Fruit fly (Drosophila melanogaster) whole organism, embryonic: ENCODE data around the gene CG5021.

Experiments
- Ada2b ChIP-seq: fragments of 200-800 bp; sonication (Bioruptor generic); IDR thresholded peaks from 2 replicates; pipeline ENCODE4 v1.3.6; 2022; ENCODE audit warnings: missing biosample characterization, missing genetic modification characterization
- C15 ChIP-seq: fragments of 200-800 bp; sonication (Bioruptor generic); IDR thresholded peaks from 3 replicates; pipeline ENCODE4 v1.3.6; 2022; ENCODE audit warnings: missing biosample characterization, missing genetic modification characterization
- CG10274 ChIP-seq: fragments of 200-800 bp; sonication (Bioruptor generic); optimal IDR thresholded peaks from 3 replicates; lab custom pipeline; 2017; ENCODE audit warnings: missing biosample characterization, mild to moderate bottlenecking, missing genetic modification characterization
- CG10979 ChIP-seq: fragments of 200-800 bp; sonication (Bioruptor generic); optimal IDR thresholded peaks from 2 replicates; lab custom pipeline; 2018; ENCODE audit warnings: missing biosample characterization, mild to moderate bottlenecking, missing genetic modification characterization, moderate library complexity
- CG14050 ChIP-seq: fragments of 200-800 bp; sonication (Bioruptor generic); IDR thresholded peaks from 3 replicates; pipeline ENCODE4 v1.3.6; 2022; ENCODE audit warnings: missing biosample characterization, missing genetic modification characterization
- CG15011 ChIP-seq: fragments of 200-800 bp; sonication (Bioruptor generic); optimal IDR thresholded peaks from 3 replicates; lab custom pipeline; 2018; ENCODE audit warnings: missing biosample characterization, mild to moderate bottlenecking, missing genetic modification characterization
- CG15696 ChIP-seq: fragments of 200-800 bp; sonication (Bioruptor generic); optimal IDR thresholded peaks from 2 replicates; lab custom pipeline; 2019; ENCODE audit warnings: missing biosample characterization, mild to moderate bottlenecking, missing genetic modification characterization, moderate library complexity
- CG16815 ChIP-seq: fragments of 200-800 bp; sonication (Bioruptor generic); optimal IDR thresholded peaks from 3 replicates; lab custom pipeline; 2017; ENCODE audit warnings: missing biosample characterization, mild to moderate bottlenecking, missing genetic modification characterization
- CG18262 ChIP-seq: fragments of 200-800 bp; optimal IDR thresholded peaks from 3 replicates; lab custom pipeline; 2019; ENCODE audit warnings: missing biosample characterization, mild to moderate bottlenecking, missing genetic modification characterization, moderate library complexity
- CG18764 ChIP-seq: fragments of 200-800 bp; sonication (Bioruptor generic); optimal IDR thresholded peaks from 3 replicates; lab custom pipeline; 2016; ENCODE audit warnings: missing biosample characterization, missing genetic modification characterization
- CG2120 ChIP-seq: fragments of 200-800 bp; sonication (Bioruptor generic); optimal IDR thresholded peaks from 3 replicates; lab custom pipeline; 2016; ENCODE audit warnings: missing biosample characterization, missing genetic modification characterization
- CG30431 ChIP-seq: fragments of 200-800 bp; sonication (Bioruptor generic); optimal IDR thresholded peaks from 2 replicates; lab custom pipeline; 2017; ENCODE audit warnings: missing biosample characterization, missing genetic modification characterization
- CG33213 ChIP-seq: fragments of 200-800 bp; sonication (Bioruptor generic); optimal IDR thresholded peaks from 3 replicates; lab custom pipeline; 2016; ENCODE audit warnings: missing biosample characterization, missing genetic modification characterization
- CG33557 ChIP-seq: fragments of 200-800 bp; sonication (Bioruptor generic); optimal IDR thresholded peaks from 2 replicates; lab custom pipeline; 2019; ENCODE audit warnings: missing biosample characterization, mild to moderate bottlenecking, missing genetic modification characterization, moderate library complexity
- CG3726 ChIP-seq: fragments of 200-800 bp; sonication (Bioruptor generic); IDR thresholded peaks from 3 replicates; pipeline ENCODE4, ENCODE4 v1.3.6; 2022; ENCODE audit warnings: missing biosample characterization, missing genetic modification characterization
- CG6654 ChIP-seq: fragments of 200-800 bp; sonication (Bioruptor generic); optimal IDR thresholded peaks from 2 replicates; lab custom pipeline; 2017; ENCODE audit warnings: missing biosample characterization, mild to moderate bottlenecking, missing genetic modification characterization
- Camta ChIP-seq: fragments of 200-800 bp; sonication (Bioruptor generic); optimal IDR thresholded peaks from 2 replicates; lab custom pipeline; 2016; ENCODE audit warnings: missing biosample characterization, missing genetic modification characterization
- D ChIP-seq, 2 experiments: fragments of 200-800 bp in 1 of 2; fragments of >200 bp in 1 of 2; sonication (Bioruptor generic) in 1 of 2; optimal IDR thresholded peaks; 2 replicates in 1 of 2; 3 replicates in 1 of 2; lab custom pipeline; 2017; ENCODE audit warnings: mild to moderate bottlenecking in 1 of 2, missing biosample characterization in 1 of 2, missing genetic modification characterization in 1 of 2, missing genetic modification reagents in 1 of 2
- Doc3 ChIP-seq: fragments of 200-800 bp; sonication (Bioruptor generic); IDR thresholded peaks from 3 replicates; pipeline ENCODE4 v1.3.6; 2022; ENCODE audit warnings: missing biosample characterization, missing genetic modification characterization; ENCODE audit not compliant: partially characterized antibody
- Drgx ChIP-seq: fragments of 200-800 bp; sonication (Bioruptor generic); IDR thresholded peaks from 2 replicates; pipeline ENCODE4 v1.3.6; 2022; ENCODE audit warnings: missing biosample characterization, missing genetic modification characterization
- E2f1 ChIP-seq: fragments of 200-800 bp; sonication (Bioruptor generic); IDR thresholded peaks from 2 replicates; pipeline ENCODE4 v1.3.6; 2022; ENCODE audit warnings: missing biosample characterization, missing genetic modification characterization
- HHEX ChIP-seq: fragments of 200-800 bp; sonication (Bioruptor generic); optimal IDR thresholded peaks from 3 replicates; lab custom pipeline; 2017; ENCODE audit warnings: missing biosample characterization, mild to moderate bottlenecking, missing genetic modification characterization, missing genetic modification reagents
- Hand ChIP-seq: fragments of 200-800 bp; sonication (Bioruptor generic); optimal IDR thresholded peaks from 2 replicates; lab custom pipeline; 2017; ENCODE audit warnings: mild to moderate bottlenecking, missing biosample characterization, missing genetic modification reagents, missing genetic modification characterization
- Jarid2 ChIP-seq: fragments of 200-800 bp; sonication (Bioruptor generic); optimal IDR thresholded peaks from 3 replicates; lab custom pipeline; 2017; ENCODE audit warnings: mild to moderate bottlenecking, missing biosample characterization, missing genetic modification reagents, missing genetic modification characterization
- Myb ChIP-seq: fragments of 200-800 bp; sonication (Bioruptor generic); optimal IDR thresholded peaks from 2 replicates; lab custom pipeline; 2016; ENCODE audit warnings: missing biosample characterization, missing genetic modification characterization
- NC2β ChIP-seq: fragments of 200-800 bp; sonication (Bioruptor generic); optimal IDR thresholded peaks from 2 replicates; lab custom pipeline; 2016; ENCODE audit warnings: missing biosample characterization, missing genetic modification characterization
- NK7.1 ChIP-seq: fragments of 200-800 bp; sonication (Bioruptor generic); optimal IDR thresholded peaks from 3 replicates; lab custom pipeline; 2016; ENCODE audit warnings: missing biosample characterization, missing genetic modification characterization
- Nf-YC ChIP-seq: fragments of 200-800 bp; optimal IDR thresholded peaks from 3 replicates; lab custom pipeline; 2019; ENCODE audit warnings: missing biosample characterization, mild to moderate bottlenecking, missing genetic modification characterization, moderate library complexity
- Spps ChIP-seq: fragments of 200-800 bp; sonication (Bioruptor generic); optimal IDR thresholded peaks from 2 replicates; lab custom pipeline; 2018; ENCODE audit warnings: missing biosample characterization, mild to moderate bottlenecking, missing genetic modification characterization
- TFAM ChIP-seq: fragments of 200-800 bp; sonication (Bioruptor generic); optimal IDR thresholded peaks from 2 replicates; lab custom pipeline; 2017; ENCODE audit warnings: missing biosample characterization, missing genetic modification characterization, inconsistent platforms
- Xrp1 ChIP-seq: fragments of 200-800 bp; sonication (Bioruptor generic); IDR thresholded peaks from 2 replicates; pipeline ENCODE4 v1.3.6; 2022; ENCODE audit warnings: missing biosample characterization, missing genetic modification characterization
- az2 ChIP-seq: fragments of 200-800 bp; sonication (Bioruptor generic); optimal IDR thresholded peaks from 3 replicates; lab custom pipeline; 2016; ENCODE audit warnings: missing biosample characterization, missing genetic modification characterization
- cad ChIP-seq: fragments of >200 bp; optimal IDR thresholded peaks from 2 replicates; lab custom pipeline; 2017; ENCODE audit warnings: missing biosample characterization, missing genetic modification characterization
- cato ChIP-seq: fragments of 200-800 bp; sonication (Bioruptor generic); optimal IDR thresholded peaks from 2 replicates; lab custom pipeline; 2016; ENCODE audit warnings: missing biosample characterization, missing genetic modification characterization, borderline replicate concordance
- cwo ChIP-seq: fragments of 200-800 bp; sonication (Bioruptor generic); optimal IDR thresholded peaks from 3 replicates; lab custom pipeline; 2017; ENCODE audit warnings: missing biosample characterization, missing genetic modification characterization, mild to moderate bottlenecking, moderate library complexity, missing genetic modification reagents
- dan ChIP-seq: fragments of 200-800 bp; sonication (Bioruptor generic); IDR thresholded peaks from 2 replicates; pipeline ENCODE4 v1.3.6; 2022; ENCODE audit warnings: missing biosample characterization, missing genetic modification characterization
- emc ChIP-seq: fragments of 200-800 bp; sonication (Bioruptor generic); optimal IDR thresholded peaks from 2 replicates; lab custom pipeline; 2016; ENCODE audit warnings: missing biosample characterization, missing genetic modification characterization
- exex ChIP-seq: fragments of 200-800 bp; sonication (Bioruptor generic); optimal IDR thresholded peaks from 4 replicates; lab custom pipeline; 2018; ENCODE audit warnings: missing biosample characterization, mild to moderate bottlenecking, missing genetic modification characterization, moderate library complexity
- gro ChIP-seq: fragments of 200-800 bp; sonication (Bioruptor generic); optimal IDR thresholded peaks from 2 replicates; lab custom pipeline; 2016; ENCODE audit warnings: missing biosample characterization, missing genetic modification characterization
- hb ChIP-seq: fragments of 200-800 bp; sonication (Bioruptor generic); IDR thresholded peaks from 3 replicates; pipeline ENCODE4 v1.3.6; 2022; ENCODE audit warnings: missing biosample characterization, missing genetic modification characterization; ENCODE audit not compliant: partially characterized antibody
- her ChIP-seq: fragments of 200-800 bp; sonication (Bioruptor generic); optimal IDR thresholded peaks from 2 replicates; lab custom pipeline; 2016; ENCODE audit warnings: missing biosample characterization, missing genetic modification characterization
- insv ChIP-seq, 2 experiments: fragments of 200-800 bp; sonication (Bioruptor generic); optimal IDR thresholded peaks; 3 replicates each; lab custom pipeline; 2016 to 2018; ENCODE audit warnings: missing biosample characterization in 2 of 2, missing genetic modification characterization in 2 of 2
- jing ChIP-seq: fragments of 200-800 bp; sonication (Bioruptor generic); optimal IDR thresholded peaks from 2 replicates; lab custom pipeline; 2018; ENCODE audit warnings: missing biosample characterization, mild to moderate bottlenecking, missing genetic modification characterization
- kni ChIP-seq: fragments of 200-800 bp; sonication (Bioruptor generic); optimal IDR thresholded peaks from 3 replicates; lab custom pipeline; 2017; ENCODE audit warnings: mild to moderate bottlenecking, missing biosample characterization, missing genetic modification reagents, missing genetic modification characterization
- mirr ChIP-seq: fragments of 200-800 bp; sonication (Bioruptor generic); optimal IDR thresholded peaks from 3 replicates; lab custom pipeline; 2018; ENCODE audit warnings: missing biosample characterization, mild to moderate bottlenecking, missing genetic modification characterization
- oc ChIP-seq: fragments of 200-800 bp; sonication (Bioruptor generic); optimal IDR thresholded peaks from 2 replicates; lab custom pipeline; 2018; ENCODE audit warnings: missing biosample characterization, mild to moderate bottlenecking, missing genetic modification characterization, moderate library complexity
- p53 ChIP-seq: fragments of 200-800 bp; sonication (Bioruptor generic); optimal IDR thresholded peaks from 2 replicates; lab custom pipeline; 2016; ENCODE audit warnings: missing biosample characterization, missing genetic modification characterization
- sens ChIP-seq: fragments of 200-800 bp; sonication (Bioruptor generic); peaks from one replicate; lab custom pipeline; 2016; ENCODE audit warnings: missing biosample characterization, missing genetic modification characterization
- stc ChIP-seq: fragments of 200-800 bp; sonication (Bioruptor generic); IDR thresholded peaks from 2 replicates; pipeline ENCODE4 v1.3.6; 2022; ENCODE audit warnings: missing biosample characterization, missing genetic modification characterization
- toy ChIP-seq: fragments of 200-800 bp; sonication (Bioruptor generic); IDR thresholded peaks from 2 replicates; pipeline ENCODE4 v1.3.6; 2022; ENCODE audit warnings: missing biosample characterization, missing genetic modification characterization
- twi ChIP-seq: fragments of 200-800 bp; optimal IDR thresholded peaks from 2 replicates; lab custom pipeline; 2019; ENCODE audit warnings: missing biosample characterization, mild to moderate bottlenecking, missing genetic modification characterization, moderate library complexity

CG5021 gene

DNA sequence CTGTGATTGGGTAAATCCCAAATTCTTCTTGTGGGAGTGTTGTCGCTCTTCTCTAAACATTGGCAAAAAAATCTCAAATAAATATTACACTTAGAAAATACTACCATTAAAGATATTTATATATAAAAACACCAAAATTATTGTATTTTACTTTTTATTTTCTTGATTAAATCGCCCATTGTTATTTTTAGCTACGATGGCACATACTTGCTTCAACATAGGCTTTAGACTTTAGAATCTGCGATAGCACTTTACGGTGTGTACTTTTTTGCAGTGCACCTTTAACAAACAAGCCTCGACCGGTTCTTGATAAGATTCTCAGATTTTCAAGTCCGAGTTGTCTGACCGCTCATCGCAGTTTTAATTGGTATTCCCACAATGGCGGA is 12.0 kb upstream of the CG5021 start, which contains the start of gene GNBP3 (continued):
- TF ChIP-seq az2 (GFP tag; lab: Kevin White, UChicago) (peak; percentile 2), Camta (GFP tag; lab: Kevin White, UChicago) (peak; percentile 51), HHEX (peak; percentile 77), C15 (GFP tag; lab: Robert Waterston, UW) (no peak), Myb (GFP tag; lab: Kevin White, UChicago) (no peak), CG30431 (GFP tag; lab: Kevin White, UChicago) (peak; percentile 3), CG6654 (peak; percentile 32), kni (GFP tag; lab: Kevin White, UChicago) (peak; percentile 28), her (GFP tag; lab: Kevin White, UChicago) (no peak), Xrp1 (GFP tag; lab: Robert Waterston, UW) (peak; percentile 86), CG15011 (GFP tag; lab: Kevin White, UChicago) (no peak), CG16815 (GFP tag; lab: Kevin White, UChicago) (peak; percentile 49), sens (GFP tag; lab: Kevin White, UChicago) (peak; percentile 52), CG33557 (GFP tag; lab: Kevin White, UChicago) (peak; percentile 27), Jarid2 (GFP tag; lab: Kevin White, UChicago) (no peak), stc (peak; percentile 43; the same call in 1 of the 2 replicates), jing (no peak), Drgx (GFP tag; lab: Robert Waterston, UW) (peak; percentile 74), D (optimal IDR thresholded peaks at IDR 0.05; lab: Kevin White, UChicago) (no peak), D (GFP tag; optimal IDR thresholded peaks at IDR 0.05; lab: Kevin White, UChicago) (peak; percentile 21), CG14050 (GFP tag; lab: Robert Waterston, UW) (no peak), CG15696 (tag; lab: Kevin White, UChicago) (peak; percentile 82), emc (GFP tag; lab: Kevin White, UChicago) (no peak), NK7.1 (GFP tag; lab: Kevin White, UChicago) (no peak), insv (GFP tag; optimal IDR thresholded peaks at IDR 0.05; lab: Kevin White, UChicago) (no peak), CG10274 (no peak), gro (GFP tag; lab: Kevin White, UChicago) (no peak), CG3726 (GFP tag; lab: Robert Waterston, UW) (no peak), dan (GFP tag; lab: Robert Waterston, UW) (no peak), CG10979 (tag; lab: Kevin White, UChicago) (peak; percentile 55), twi (tag; lab: Kevin White, UChicago) (no peak), NC2β (GFP tag; lab: Kevin White, UChicago) (no peak), Nf-YC (tag; lab: Kevin White, UChicago) (peak; percentile 22), cwo (GFP tag; lab: Kevin White, UChicago) (peak; percentile 33), p53 (GFP tag; lab: Kevin White, UChicago) (no peak), exex (tag; lab: Kevin White, UChicago) (no peak), E2f1 (no peak), TFAM (GFP tag; lab: Kevin White, UChicago) (no peak), cad (no peak), hb (GFP tag; lab: Robert Waterston, UW) (no peak), Spps (tag; lab: Kevin White, UChicago) (peak; percentile 71), CG33213 (GFP tag; lab: Kevin White, UChicago) (no peak), cato (no peak), mirr (GFP tag; lab: Kevin White, UChicago) (no peak), toy (no peak), CG18262 (tag; lab: Kevin White, UChicago) (peak; percentile 66), Hand (GFP tag; lab: Kevin White, UChicago) (no peak), Ada2b (peak; percentile 69), CG18764 (GFP tag; lab: Kevin White, UChicago) (peak; percentile 11), Doc3 (GFP tag; lab: Robert Waterston, UW) (no peak), CG2120 (GFP tag; lab: Kevin White, UChicago) (peak; percentile 69), oc (no peak)
